Worm (Caenorhabditis elegans): ENCODE measurements around the gene C01G10.17.

ce11 chrV:15092666-15093065 is 2.1 kb downstream of the C01G10.17 start, which contains the start of gene txt-12:
- no peak for TF ChIP-seq unc-39 (tag; optimal IDR thresholded peaks at IDR 0.05)
- no peak for TF ChIP-seq unc-62 (GFP tag; optimal IDR thresholded peaks at IDR 0.05 in 1 of 2)
- no peak for TF ChIP-seq unc-62 (tag; optimal IDR thresholded peaks at IDR 0.05)
- TF ChIP-seq cey-2 (tag; optimal IDR thresholded peaks at IDR 0.05; ENCODE audit: borderline replicate concordance, insufficient read depth), result no peak
- no peak for TF ChIP-seq sdz-12 (GFP tag; optimal IDR thresholded peaks at IDR 0.05)
- no peak for TF ChIP-seq unc-130 (GFP tag; optimal IDR thresholded peaks at IDR 0.05)
- TF ChIP-seq pha-4 (GFP tag; IDR thresholded peaks at IDR 0.05), result no peak
- TF ChIP-seq pha-4 (tag; optimal IDR thresholded peaks at IDR 0.05), result no peak
- no peak for TF ChIP-seq F10B5.3 (tag; optimal IDR thresholded peaks at IDR 0.05)
- TF ChIP-seq mdt-29 (GFP tag; IDR thresholded peaks at IDR 0.05), result no peak
- TF ChIP-seq jun-1 (tag; optimal IDR thresholded peaks at IDR 0.05), result no peak
- no peak for TF ChIP-seq nhr-25 (tag; optimal IDR thresholded peaks at IDR 0.05; ENCODE audit: borderline replicate concordance, insufficient read depth)
- TF ChIP-seq ces-1 (GFP tag; optimal IDR thresholded peaks at IDR 0.05), result no peak
